Fruit fly (Drosophila melanogaster) whole organism, embryonic: ENCODE data around the gene cold.
A peak's percentile ranks its signal among the peaks of the same experiment; 100 is the strongest.

Source experiments
- CG10543 ChIP-seq: fragments of 200-800 bp; sonication (Bioruptor generic); optimal IDR thresholded peaks from 3 replicates; lab custom pipeline; 2017; ENCODE audit warnings: missing biosample characterization, mild to moderate bottlenecking, missing genetic modification characterization, moderate library complexity
- CG1233 ChIP-seq: fragments of 200-800 bp; sonication (Bioruptor generic); optimal IDR thresholded peaks from 4 replicates; lab custom pipeline; 2018; ENCODE audit warnings: missing biosample characterization, mild to moderate bottlenecking, missing genetic modification characterization
- CG12659 ChIP-seq: fragments of 200-800 bp; sonication (Bioruptor generic); optimal IDR thresholded peaks from 3 replicates; lab custom pipeline; 2017; ENCODE audit warnings: mild to moderate bottlenecking, missing biosample characterization, missing genetic modification reagents, missing genetic modification characterization
- CG12744 ChIP-seq: fragments of 200-800 bp; sonication (Bioruptor generic); optimal IDR thresholded peaks from 2 replicates; lab custom pipeline; 2016; ENCODE audit warnings: missing biosample characterization, missing genetic modification characterization
- CG12942 ChIP-seq: fragments of 200-800 bp; sonication (Bioruptor generic); optimal IDR thresholded peaks from 3 replicates; lab custom pipeline; 2016; ENCODE audit warnings: missing biosample characterization, missing genetic modification characterization
- CG13775 ChIP-seq: fragments of 200-800 bp; sonication (Bioruptor generic); optimal IDR thresholded peaks from 3 replicates; lab custom pipeline; 2017; ENCODE audit warnings: missing biosample characterization, mild to moderate bottlenecking, missing genetic modification characterization
- CG14965 ChIP-seq: fragments of 200-800 bp; sonication (Bioruptor generic); optimal IDR thresholded peaks from 2 replicates; lab custom pipeline; 2016; ENCODE audit warnings: missing biosample characterization, missing genetic modification characterization, borderline replicate concordance
- CG1603 ChIP-seq: fragments of 200-800 bp; sonication (Bioruptor generic); optimal IDR thresholded peaks from 2 replicates; lab custom pipeline; 2019; ENCODE audit warnings: missing biosample characterization, mild to moderate bottlenecking, missing genetic modification characterization, moderate library complexity
- CG17829 ChIP-seq: fragments of 200-800 bp; optimal IDR thresholded peaks from 2 replicates; lab custom pipeline; 2019; ENCODE audit warnings: missing biosample characterization, mild to moderate bottlenecking, missing genetic modification characterization, moderate library complexity
- CG2202 ChIP-seq: fragments of 200-800 bp; sonication (Bioruptor generic); optimal IDR thresholded peaks from 2 replicates; lab custom pipeline; 2018; ENCODE audit warnings: missing biosample characterization, mild to moderate bottlenecking, missing genetic modification characterization
- CG31224 ChIP-seq: fragments of 200-800 bp; sonication (Bioruptor generic); IDR thresholded peaks from 2 replicates; pipeline ENCODE4 v1.3.6; 2022; ENCODE audit warnings: missing biosample characterization, missing genetic modification characterization
- CG34376 ChIP-seq: fragments of 200-800 bp; sonication (Bioruptor generic); optimal IDR thresholded peaks from 2 replicates; lab custom pipeline; 2018; ENCODE audit warnings: missing biosample characterization, mild to moderate bottlenecking, missing genetic modification characterization
- CG4617 ChIP-seq: fragments of 200-800 bp; sonication (Bioruptor generic); optimal IDR thresholded peaks from 3 replicates; lab custom pipeline; 2016; ENCODE audit warnings: missing biosample characterization, missing genetic modification characterization, borderline replicate concordance
- CG5180 ChIP-seq: fragments of 200-800 bp; sonication (Bioruptor generic); optimal IDR thresholded peaks from 3 replicates; lab custom pipeline; 2017; ENCODE audit warnings: missing biosample characterization, missing genetic modification characterization, mild to moderate bottlenecking, moderate library complexity, missing genetic modification reagents
- CG6272 ChIP-seq: fragments of 200-800 bp; sonication (Bioruptor generic); IDR thresholded peaks from 2 replicates; pipeline ENCODE4 v1.3.6; 2022; ENCODE audit warnings: missing biosample characterization, missing genetic modification characterization
- CG6765 ChIP-seq: fragments of 200-800 bp; sonication (Bioruptor generic); optimal IDR thresholded peaks from 3 replicates; lab custom pipeline; 2017; ENCODE audit warnings: missing biosample characterization, mild to moderate bottlenecking, missing genetic modification characterization
- CG6791 ChIP-seq: fragments of 200-800 bp; sonication (Bioruptor generic); IDR thresholded peaks from 3 replicates; pipeline ENCODE4 v1.3.6; 2022; ENCODE audit warnings: missing biosample characterization, missing genetic modification characterization; ENCODE audit not compliant: partially characterized antibody
- CG7928 ChIP-seq: fragments of 200-800 bp; sonication (Bioruptor generic); optimal IDR thresholded peaks from 2 replicates; lab custom pipeline; 2017; ENCODE audit warnings: missing biosample characterization, mild to moderate bottlenecking, missing genetic modification characterization
- CG8089 ChIP-seq: fragments of 200-800 bp; sonication (Bioruptor generic); optimal IDR thresholded peaks from 3 replicates; lab custom pipeline; 2016; ENCODE audit warnings: missing biosample characterization, missing genetic modification characterization
- CG8281 ChIP-seq: fragments of 200-800 bp; sonication (Bioruptor generic); optimal IDR thresholded peaks from 2 replicates; lab custom pipeline; 2018; ENCODE audit warnings: missing biosample characterization, mild to moderate bottlenecking, missing genetic modification characterization, moderate library complexity
- CG8924 ChIP-seq: fragments of 200-800 bp; optimal IDR thresholded peaks from 3 replicates; lab custom pipeline; 2019; ENCODE audit warnings: missing biosample characterization, mild to moderate bottlenecking, missing genetic modification characterization, moderate library complexity
- CG9817 ChIP-seq: fragments of 200-800 bp; sonication (Bioruptor generic); optimal IDR thresholded peaks from 2 replicates; lab custom pipeline; 2018; ENCODE audit warnings: missing biosample characterization, mild to moderate bottlenecking, missing genetic modification characterization, moderate library complexity
- Dad ChIP-seq: fragments of 200-800 bp; sonication (Bioruptor generic); optimal IDR thresholded peaks from 3 replicates; lab custom pipeline; 2016; ENCODE audit warnings: missing biosample characterization, missing genetic modification characterization
- Dp ChIP-seq: fragments of 200-800 bp; sonication (Bioruptor generic); optimal IDR thresholded peaks from 2 replicates; lab custom pipeline; 2018; ENCODE audit warnings: missing biosample characterization, mild to moderate bottlenecking, missing genetic modification characterization, moderate library complexity
- Elba2 ChIP-seq: fragments of 200-800 bp; sonication (Bioruptor generic); optimal IDR thresholded peaks from 3 replicates; lab custom pipeline; 2016; ENCODE audit warnings: missing biosample characterization, missing genetic modification characterization
- MBD-R2 ChIP-seq: fragments of 200-800 bp; sonication (Bioruptor generic); IDR thresholded peaks from 2 replicates; pipeline ENCODE4 v1.3.6; 2022; ENCODE audit warnings: missing biosample characterization, missing genetic modification characterization
- MESR4 ChIP-seq: fragments of 200-800 bp; sonication (Bioruptor generic); optimal IDR thresholded peaks from 2 replicates; lab custom pipeline; 2018; ENCODE audit warnings: missing biosample characterization, mild to moderate bottlenecking, missing genetic modification characterization, moderate library complexity
- Myb ChIP-seq: fragments of 200-800 bp; sonication (Bioruptor generic); optimal IDR thresholded peaks from 2 replicates; lab custom pipeline; 2016; ENCODE audit warnings: missing biosample characterization, missing genetic modification characterization
- Nf-YB ChIP-seq: fragments of 200-800 bp; sonication (Bioruptor generic); optimal IDR thresholded peaks from 3 replicates; lab custom pipeline; 2019; ENCODE audit warnings: missing biosample characterization, mild to moderate bottlenecking, missing genetic modification characterization, moderate library complexity
- Rfx ChIP-seq: fragments of 200-800 bp; sonication (Bioruptor generic); IDR thresholded peaks from 2 replicates; pipeline ENCODE4 v1.3.6; 2022; ENCODE audit warnings: missing biosample characterization, missing genetic modification characterization
- Scr ChIP-seq: fragments of 200-800 bp; sonication (Bioruptor generic); IDR thresholded peaks from 2 replicates; pipeline ENCODE4 v1.3.6; 2022; ENCODE audit warnings: missing biosample characterization, missing genetic modification characterization; ENCODE audit not compliant: partially characterized antibody
- Trl ChIP-seq, 3 experiments: fragments of >200 bp in 2 of 3; fragments of 200-800 bp in 1 of 3; sonication (Bioruptor generic) in 1 of 3; optimal IDR thresholded peaks; 2 replicates in 1 of 3; 3 replicates in 2 of 3; lab custom pipeline; 2016 to 2017; ENCODE audit warnings: missing biosample characterization in 1 of 3, missing genetic modification characterization in 1 of 3
- Xbp1 ChIP-seq: fragments of 200-800 bp; sonication (Bioruptor generic); optimal IDR thresholded peaks from 3 replicates; lab custom pipeline; 2016; ENCODE audit warnings: missing biosample characterization, mild to moderate bottlenecking, missing genetic modification characterization
- ac ChIP-seq: fragments of 200-800 bp; sonication (Bioruptor generic); optimal IDR thresholded peaks from 3 replicates; lab custom pipeline; 2017; ENCODE audit warnings: missing biosample characterization, mild to moderate bottlenecking, missing genetic modification characterization
- amos ChIP-seq: fragments of 200-800 bp; sonication (Bioruptor generic); IDR thresholded peaks from 2 replicates; pipeline ENCODE4 v1.3.6; 2022; ENCODE audit warnings: missing biosample characterization, missing genetic modification characterization; ENCODE audit not compliant: partially characterized antibody
- bab2 ChIP-seq: fragments of 200-800 bp; sonication (Bioruptor generic); optimal IDR thresholded peaks from 2 replicates; lab custom pipeline; 2016; ENCODE audit warnings: missing biosample characterization, missing genetic modification characterization
- bcd ChIP-seq: fragments of 200-800 bp; sonication (Bioruptor generic); optimal IDR thresholded peaks from 2 replicates; lab custom pipeline; 2017; ENCODE audit warnings: missing biosample characterization, mild to moderate bottlenecking, missing genetic modification characterization
- chif ChIP-seq, 2 experiments: fragments of 200-800 bp; sonication (Bioruptor generic); optimal IDR thresholded peaks; 3 replicates each; lab custom pipeline; 2016; ENCODE audit warnings: missing biosample characterization in 2 of 2, missing genetic modification characterization in 2 of 2
- cwo ChIP-seq: fragments of 200-800 bp; sonication (Bioruptor generic); optimal IDR thresholded peaks from 3 replicates; lab custom pipeline; 2017; ENCODE audit warnings: missing biosample characterization, missing genetic modification characterization, mild to moderate bottlenecking, moderate library complexity, missing genetic modification reagents
- da ChIP-seq: fragments of 200-800 bp; sonication (Bioruptor generic); optimal IDR thresholded peaks from 2 replicates; lab custom pipeline; 2016; ENCODE audit warnings: missing biosample characterization, missing genetic modification characterization
- dati ChIP-seq: fragments of 200-800 bp; sonication (Bioruptor generic); IDR thresholded peaks from 2 replicates; pipeline ENCODE4 v1.3.6; 2022; ENCODE audit warnings: missing biosample characterization, missing genetic modification characterization
- mirr ChIP-seq: fragments of 200-800 bp; sonication (Bioruptor generic); optimal IDR thresholded peaks from 3 replicates; lab custom pipeline; 2018; ENCODE audit warnings: missing biosample characterization, mild to moderate bottlenecking, missing genetic modification characterization
- peb ChIP-seq: fragments of 200-800 bp; sonication (Bioruptor generic); IDR thresholded peaks from 2 replicates; pipeline ENCODE4 v1.3.6; 2022; ENCODE audit warnings: missing biosample characterization, missing genetic modification characterization
- psq ChIP-seq: fragments of 200-800 bp; sonication (Bioruptor generic); optimal IDR thresholded peaks from 2 replicates; lab custom pipeline; 2017; ENCODE audit warnings: missing biosample characterization, missing genetic modification characterization
- slp2 ChIP-seq: fragments of 200-800 bp; sonication (Bioruptor generic); optimal IDR thresholded peaks from 2 replicates; lab custom pipeline; 2016; ENCODE audit warnings: missing biosample characterization, missing genetic modification characterization
- ssp ChIP-seq: fragments of 200-800 bp; sonication (Bioruptor generic); IDR thresholded peaks from 2 replicates; pipeline ENCODE4 v1.3.6; 2022; ENCODE audit warnings: missing biosample characterization, missing genetic modification characterization
- sug ChIP-seq: fragments of 200-800 bp; optimal IDR thresholded peaks from 2 replicates; lab custom pipeline; 2019; ENCODE audit warnings: missing biosample characterization, mild to moderate bottlenecking, missing genetic modification characterization, moderate library complexity
- trh ChIP-seq: fragments of 200-800 bp; sonication (Bioruptor generic); optimal IDR thresholded peaks from 2 replicates; lab custom pipeline; 2016; ENCODE audit warnings: missing biosample characterization, missing genetic modification characterization
- wor ChIP-seq: fragments of 200-800 bp; sonication (Bioruptor generic); IDR thresholded peaks from 2 replicates; pipeline ENCODE4 v1.3.6; 2022; ENCODE audit warnings: missing biosample characterization, missing genetic modification characterization
- zen ChIP-seq: fragments of 200-800 bp; sonication (Bioruptor generic); optimal IDR thresholded peaks from 3 replicates; lab custom pipeline; 2018; ENCODE audit warnings: missing biosample characterization, mild to moderate bottlenecking, missing genetic modification characterization, moderate library complexity

The cold gene

dm6 chr2L:568030-568429, 6.1 kb upstream of the cold start, which contains the start of the genes Nle and Sf3b1 (continued):
- TF ChIP-seq CG8924 (tag; lab: Kevin White, UChicago) (peak; percentile 52), da (GFP tag; lab: Kevin White, UChicago) (no peak), CG1233 (peak; percentile 35), CG12744 (peak; percentile 27), amos (peak; percentile 91), CG10543 (peak; percentile 45), Dp (peak; percentile 48), ac (no peak), CG6272 (GFP tag; lab: Robert Waterston, UW) (peak; percentile 38; the same call in 1 of the 2 replicates), Dad (GFP tag; lab: Kevin White, UChicago) (peak; percentile 10), CG7928 (GFP tag; lab: Kevin White, UChicago) (peak; percentile 4), cwo (GFP tag; lab: Kevin White, UChicago) (peak; percentile 97), CG6791 (GFP tag; lab: Robert Waterston, UW) (peak; percentile 85), CG34376 (peak; percentile 74), ssp (GFP tag; lab: Robert Waterston, UW) (no peak), sug (peak; percentile 80), bab2 (no peak), Xbp1 (GFP tag; lab: Kevin White, UChicago) (peak; percentile 74), CG2202 (tag; lab: Kevin White, UChicago) (peak; percentile 8), CG12942 (peak; percentile 12), MBD-R2 (GFP tag; lab: Robert Waterston, UW) (peak; percentile 81), slp2 (peak; percentile 37), psq (GFP tag; lab: Kevin White, UChicago) (peak; percentile 48), Scr (GFP tag; lab: Robert Waterston, UW) (peak; percentile 96), CG8281 (tag; lab: Kevin White, UChicago) (no peak), CG12659 (peak; percentile 53), mirr (GFP tag; lab: Kevin White, UChicago) (peak; percentile 45), dati (GFP tag; lab: Robert Waterston, UW) (no peak), Rfx (GFP tag; lab: Robert Waterston, UW) (peak; percentile 41), wor (no peak), Myb (peak; percentile 9), bcd (GFP tag; lab: Kevin White, UChicago) (no peak), CG1603 (tag; lab: Kevin White, UChicago) (peak; percentile 80), CG31224 (GFP tag; lab: Robert Waterston, UW) (no peak), chif (GFP tag; optimal IDR thresholded peaks at IDR 0.05; lab: Kevin White, UChicago) (peak in 1 of 2 experiments; percentile 37), CG6765 (GFP tag; lab: Kevin White, UChicago) (no peak), Nf-YB (GFP tag; lab: Kevin White, UChicago) (peak; percentile 6), CG13775 (GFP tag; lab: Kevin White, UChicago) (peak; percentile 62), CG14965 (GFP tag; lab: Kevin White, UChicago) (no peak), CG17829 (tag; lab: Kevin White, UChicago) (peak; percentile 80), trh (no peak), CG5180 (peak; percentile 99), Elba2 (GFP tag; lab: Kevin White, UChicago) (peak; percentile 68), CG8089 (GFP tag; lab: Kevin White, UChicago) (peak; percentile 5), peb (GFP tag; lab: Robert Waterston, UW) (0 out of 2 replicates have a peak, but pooled peaks have one; percentile 8), Trl (optimal IDR thresholded peaks at IDR 0.05; lab: Kevin White, UChicago) (no peak), Trl (GFP tag; optimal IDR thresholded peaks at IDR 0.05; lab: Kevin White, UChicago) (peak; percentile 35), CG9817 (tag; lab: Kevin White, UChicago) (peak; percentile 76), zen (tag; lab: Kevin White, UChicago) (peak; percentile 48), CG4617 (GFP tag; lab: Kevin White, UChicago) (peak; percentile 82), MESR4 (GFP tag; lab: Kevin White, UChicago) (peak; percentile 58)
